Fruit fly (Drosophila melanogaster) whole organism, embryonic: ENCODE data around the gene Pcif1.

Source experiments
- Adf1 ChIP-seq: fragments of 200-800 bp; sonication (Bioruptor generic); IDR thresholded peaks from 2 replicates; pipeline ENCODE4 v1.3.6; 2022; ENCODE audit warnings: missing biosample characterization, missing genetic modification characterization
- Asciz ChIP-seq: fragments of 200-800 bp; sonication (Bioruptor generic); optimal IDR thresholded peaks from 2 replicates; lab custom pipeline; 2017; ENCODE audit warnings: missing biosample characterization, mild to moderate bottlenecking, missing genetic modification characterization, missing genetic modification reagents
- C15 ChIP-seq: fragments of 200-800 bp; sonication (Bioruptor generic); IDR thresholded peaks from 3 replicates; pipeline ENCODE4 v1.3.6; 2022; ENCODE audit warnings: missing biosample characterization, missing genetic modification characterization
- CG1024 ChIP-seq: fragments of 200-800 bp; sonication (Bioruptor generic); IDR thresholded peaks from 2 replicates; pipeline ENCODE4 v1.3.6; 2022; ENCODE audit warnings: missing biosample characterization, missing genetic modification characterization
- CG10274 ChIP-seq: fragments of 200-800 bp; sonication (Bioruptor generic); optimal IDR thresholded peaks from 3 replicates; lab custom pipeline; 2017; ENCODE audit warnings: missing biosample characterization, mild to moderate bottlenecking, missing genetic modification characterization
- CG12104 ChIP-seq: fragments of 200-800 bp; sonication (Bioruptor generic); optimal IDR thresholded peaks from 3 replicates; lab custom pipeline; 2016; ENCODE audit warnings: missing biosample characterization, missing genetic modification characterization
- CG1233 ChIP-seq: fragments of 200-800 bp; sonication (Bioruptor generic); optimal IDR thresholded peaks from 4 replicates; lab custom pipeline; 2018; ENCODE audit warnings: missing biosample characterization, mild to moderate bottlenecking, missing genetic modification characterization
- CG12769 ChIP-seq: fragments of 200-800 bp; sonication (Bioruptor generic); optimal IDR thresholded peaks from 2 replicates; lab custom pipeline; 2019; ENCODE audit warnings: missing biosample characterization, mild to moderate bottlenecking, missing genetic modification characterization, moderate library complexity
- CG14014 ChIP-seq: fragments of 200-800 bp; sonication (Bioruptor generic); IDR thresholded peaks from 2 replicates; pipeline ENCODE4 v1.3.6; 2022; ENCODE audit warnings: missing biosample characterization, missing genetic modification characterization
- CG14965 ChIP-seq: fragments of 200-800 bp; sonication (Bioruptor generic); optimal IDR thresholded peaks from 2 replicates; lab custom pipeline; 2016; ENCODE audit warnings: missing biosample characterization, missing genetic modification characterization, borderline replicate concordance
- CG1602 ChIP-seq: fragments of 200-800 bp; sonication (Bioruptor generic); optimal IDR thresholded peaks from 3 replicates; lab custom pipeline; 2016; ENCODE audit warnings: missing biosample characterization, missing genetic modification characterization
- CG16813 ChIP-seq: fragments of 200-800 bp; sonication (Bioruptor generic); IDR thresholded peaks from 3 replicates; pipeline ENCODE4 v1.3.6; 2022; ENCODE audit warnings: missing biosample characterization, missing genetic modification characterization; ENCODE audit not compliant: partially characterized antibody
- CG17186 ChIP-seq: fragments of 200-800 bp; sonication (Bioruptor generic); optimal IDR thresholded peaks from 3 replicates; lab custom pipeline; 2017; ENCODE audit warnings: missing biosample characterization, missing genetic modification reagents, missing genetic modification characterization
- CG17359 ChIP-seq: fragments of 200-800 bp; sonication (Bioruptor generic); optimal IDR thresholded peaks from 3 replicates; lab custom pipeline; 2018; ENCODE audit warnings: missing biosample characterization, mild to moderate bottlenecking, missing genetic modification characterization, moderate library complexity
- CG17912 ChIP-seq: fragments of 200-800 bp; sonication (Bioruptor generic); optimal IDR thresholded peaks from 2 replicates; lab custom pipeline; 2018; ENCODE audit warnings: missing biosample characterization, mild to moderate bottlenecking, missing genetic modification characterization
- CG18262 ChIP-seq: fragments of 200-800 bp; optimal IDR thresholded peaks from 3 replicates; lab custom pipeline; 2019; ENCODE audit warnings: missing biosample characterization, mild to moderate bottlenecking, missing genetic modification characterization, moderate library complexity
- CG18619 ChIP-seq: fragments of 200-800 bp; sonication (Bioruptor generic); optimal IDR thresholded peaks from 3 replicates; lab custom pipeline; 2017; ENCODE audit warnings: missing biosample characterization, mild to moderate bottlenecking, missing genetic modification characterization
- CG2889 ChIP-seq: fragments of 200-800 bp; sonication (Bioruptor generic); IDR thresholded peaks from 3 replicates; pipeline ENCODE4 v1.3.6; 2022; ENCODE audit warnings: missing biosample characterization, missing genetic modification characterization
- CG4360 ChIP-seq: fragments of 200-800 bp; sonication (Bioruptor generic); IDR thresholded peaks from 2 replicates; pipeline ENCODE4 v1.3.6; 2022; ENCODE audit warnings: missing biosample characterization, missing genetic modification characterization
- CG6175 ChIP-seq: fragments of 200-800 bp; sonication (Bioruptor generic); IDR thresholded peaks from 3 replicates; pipeline ENCODE4 v1.3.6; 2022; ENCODE audit warnings: missing biosample characterization, missing genetic modification characterization
- CG6791 ChIP-seq: fragments of 200-800 bp; sonication (Bioruptor generic); IDR thresholded peaks from 3 replicates; pipeline ENCODE4 v1.3.6; 2022; ENCODE audit warnings: missing biosample characterization, missing genetic modification characterization; ENCODE audit not compliant: partially characterized antibody
- CG7745 ChIP-seq: fragments of 200-800 bp; sonication (Bioruptor generic); optimal IDR thresholded peaks from 2 replicates; lab custom pipeline; 2018; ENCODE audit warnings: missing biosample characterization, mild to moderate bottlenecking, missing genetic modification characterization, moderate library complexity
- CG8290 ChIP-seq, 3 experiments: fragments of 200-800 bp; sonication (Bioruptor generic); optimal IDR thresholded peaks; 2 replicates each; lab custom pipeline; 2016 to 2019; ENCODE audit warnings: missing biosample characterization in 3 of 3, missing genetic modification characterization in 3 of 3, mild to moderate bottlenecking in 2 of 3, moderate library complexity in 1 of 3
- CG9215 ChIP-seq: fragments of 200-800 bp; sonication (Bioruptor generic); IDR thresholded peaks from 2 replicates; pipeline ENCODE4 v1.3.6; 2022; ENCODE audit warnings: missing biosample characterization, missing genetic modification characterization
- Doc3 ChIP-seq: fragments of 200-800 bp; sonication (Bioruptor generic); IDR thresholded peaks from 3 replicates; pipeline ENCODE4 v1.3.6; 2022; ENCODE audit warnings: missing biosample characterization, missing genetic modification characterization; ENCODE audit not compliant: partially characterized antibody
- Ets65A ChIP-seq: fragments of 200-800 bp; sonication (Bioruptor generic); peaks from one replicate; lab custom pipeline; 2016; ENCODE audit warnings: missing biosample characterization, missing genetic modification characterization
- Lim3 ChIP-seq: fragments of 200-800 bp; sonication (Bioruptor generic); IDR thresholded peaks from 2 replicates; pipeline ENCODE4 v1.3.6; 2022; ENCODE audit warnings: missing biosample characterization, missing genetic modification characterization
- MBD-R2 ChIP-seq: fragments of 200-800 bp; sonication (Bioruptor generic); IDR thresholded peaks from 2 replicates; pipeline ENCODE4 v1.3.6; 2022; ENCODE audit warnings: missing biosample characterization, missing genetic modification characterization
- NFAT ChIP-seq: fragments of 200-800 bp; sonication (Bioruptor generic); IDR thresholded peaks from 2 replicates; pipeline ENCODE4 v1.3.6; 2022; ENCODE audit warnings: missing biosample characterization, missing genetic modification characterization
- Nf-YB ChIP-seq: fragments of 200-800 bp; sonication (Bioruptor generic); optimal IDR thresholded peaks from 3 replicates; lab custom pipeline; 2019; ENCODE audit warnings: missing biosample characterization, mild to moderate bottlenecking, missing genetic modification characterization, moderate library complexity
- Sox100B ChIP-seq: fragments of 200-800 bp; sonication (Bioruptor generic); optimal IDR thresholded peaks from 3 replicates; lab custom pipeline; 2018; ENCODE audit warnings: missing biosample characterization, mild to moderate bottlenecking, missing genetic modification characterization
- Trl ChIP-seq, 3 experiments: fragments of >200 bp in 2 of 3; fragments of 200-800 bp in 1 of 3; sonication (Bioruptor generic) in 1 of 3; optimal IDR thresholded peaks; 2 replicates in 1 of 3; 3 replicates in 2 of 3; lab custom pipeline; 2016 to 2017; ENCODE audit warnings: missing biosample characterization in 1 of 3, missing genetic modification characterization in 1 of 3
- ap ChIP-seq: fragments of 200-800 bp; sonication (Bioruptor generic); IDR thresholded peaks from 2 replicates; pipeline ENCODE4 v1.3.6; 2022; ENCODE audit warnings: missing biosample characterization, missing genetic modification characterization
- ato ChIP-seq: fragments of 200-800 bp; sonication (Bioruptor generic); IDR thresholded peaks from 2 replicates; pipeline ENCODE4 v1.3.6; 2022; ENCODE audit warnings: missing biosample characterization, missing genetic modification characterization; ENCODE audit not compliant: partially characterized antibody
- bigmax ChIP-seq: fragments of 200-800 bp; sonication (Bioruptor generic); optimal IDR thresholded peaks from 2 replicates; lab custom pipeline; 2018; ENCODE audit warnings: missing biosample characterization, mild to moderate bottlenecking, missing genetic modification characterization
- crol ChIP-seq: fragments of 200-800 bp; sonication (Bioruptor generic); IDR thresholded peaks from 2 replicates; pipeline ENCODE4 v1.3.6; 2022; ENCODE audit warnings: missing biosample characterization, missing genetic modification characterization
- ham ChIP-seq: fragments of 200-800 bp; sonication (Bioruptor generic); IDR thresholded peaks from 2 replicates; pipeline ENCODE4 v1.3.6; 2022; ENCODE audit warnings: missing biosample characterization, missing genetic modification characterization
- hth ChIP-seq: fragments of >200 bp; optimal IDR thresholded peaks from 2 replicates; lab custom pipeline; 2017; ENCODE audit warnings: inconsistent platforms
- klu ChIP-seq: fragments of 200-800 bp; sonication (Bioruptor generic); IDR thresholded peaks from 2 replicates; pipeline ENCODE4 v1.3.6; 2022; ENCODE audit warnings: missing biosample characterization, missing genetic modification characterization
- mam ChIP-seq: fragments of 200-800 bp; sonication (Bioruptor generic); optimal IDR thresholded peaks from 3 replicates; lab custom pipeline; 2016; ENCODE audit warnings: missing biosample characterization, missing genetic modification characterization
- mirr ChIP-seq: fragments of 200-800 bp; sonication (Bioruptor generic); optimal IDR thresholded peaks from 3 replicates; lab custom pipeline; 2018; ENCODE audit warnings: missing biosample characterization, mild to moderate bottlenecking, missing genetic modification characterization
- nmo ChIP-seq: fragments of 200-800 bp; sonication (Bioruptor generic); optimal IDR thresholded peaks from 2 replicates; lab custom pipeline; 2018; ENCODE audit warnings: missing biosample characterization, mild to moderate bottlenecking, missing genetic modification characterization, moderate library complexity
- oc ChIP-seq: fragments of 200-800 bp; sonication (Bioruptor generic); optimal IDR thresholded peaks from 2 replicates; lab custom pipeline; 2018; ENCODE audit warnings: missing biosample characterization, mild to moderate bottlenecking, missing genetic modification characterization, moderate library complexity
- pum ChIP-seq: fragments of 200-800 bp; sonication (Bioruptor generic); optimal IDR thresholded peaks from 2 replicates; lab custom pipeline; 2016; ENCODE audit warnings: missing biosample characterization, missing genetic modification characterization
- pzg ChIP-seq: fragments of 200-800 bp; sonication (Bioruptor generic); optimal IDR thresholded peaks from 3 replicates; lab custom pipeline; 2018; ENCODE audit warnings: missing biosample characterization, mild to moderate bottlenecking, missing genetic modification characterization, moderate library complexity
- ro ChIP-seq: fragments of 200-800 bp; sonication (Bioruptor generic); IDR thresholded peaks from 2 replicates; pipeline ENCODE4 v1.3.6; 2022; ENCODE audit warnings: missing biosample characterization, missing genetic modification characterization
- sd ChIP-seq: fragments of 200-800 bp; sonication (Bioruptor generic); optimal IDR thresholded peaks from 3 replicates; lab custom pipeline; 2018; ENCODE audit warnings: missing biosample characterization, mild to moderate bottlenecking, missing genetic modification characterization, moderate library complexity
- usp ChIP-seq: fragments of >200 bp; optimal IDR thresholded peaks from 2 replicates; lab custom pipeline; 2017; ENCODE audit warnings: missing biosample characterization, missing genetic modification characterization

The Pcif1 gene

DNA sequence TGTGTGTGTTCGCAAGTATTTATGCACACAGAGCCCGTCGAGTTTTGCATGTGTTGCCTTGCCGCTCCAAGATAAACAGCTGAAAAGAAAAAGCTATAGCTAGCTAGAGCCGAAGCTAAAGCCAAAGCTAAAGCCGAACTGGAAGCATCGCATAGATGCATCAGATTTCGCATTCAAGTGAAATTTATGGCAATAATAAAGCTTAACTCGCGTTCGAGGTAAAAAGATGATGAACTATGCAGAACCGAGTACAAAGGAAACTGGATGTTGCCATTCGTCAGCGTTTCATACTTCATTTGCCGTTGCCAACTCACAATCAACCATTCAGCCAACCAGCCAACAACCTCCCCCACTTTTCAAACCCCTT, 51.8 kb downstream of the Pcif1 start:
- TF ChIP-seq CG6175 (GFP tag; lab: Robert Waterston, UW) (no peak), ham (GFP tag; lab: Robert Waterston, UW) (no peak), nmo (GFP tag; lab: Kevin White, UChicago) (no peak), Doc3 (GFP tag; lab: Robert Waterston, UW) (no peak), pum (GFP tag; lab: Kevin White, UChicago) (no peak), CG12104 (no peak), ap (GFP tag; lab: Robert Waterston, UW) (no peak), CG4360 (GFP tag; lab: Robert Waterston, UW) (no peak), CG14965 (GFP tag; lab: Kevin White, UChicago) (no peak), MBD-R2 (GFP tag; lab: Robert Waterston, UW) (no peak), CG16813 (GFP tag; lab: Robert Waterston, UW) (no peak), usp (no peak), ato (GFP tag; lab: Robert Waterston, UW) (no peak), Asciz (GFP tag; lab: Kevin White, UChicago) (no peak), ro (no peak)
- TF ChIP-seq, all 482 proteins: peak for 0

DNA sequence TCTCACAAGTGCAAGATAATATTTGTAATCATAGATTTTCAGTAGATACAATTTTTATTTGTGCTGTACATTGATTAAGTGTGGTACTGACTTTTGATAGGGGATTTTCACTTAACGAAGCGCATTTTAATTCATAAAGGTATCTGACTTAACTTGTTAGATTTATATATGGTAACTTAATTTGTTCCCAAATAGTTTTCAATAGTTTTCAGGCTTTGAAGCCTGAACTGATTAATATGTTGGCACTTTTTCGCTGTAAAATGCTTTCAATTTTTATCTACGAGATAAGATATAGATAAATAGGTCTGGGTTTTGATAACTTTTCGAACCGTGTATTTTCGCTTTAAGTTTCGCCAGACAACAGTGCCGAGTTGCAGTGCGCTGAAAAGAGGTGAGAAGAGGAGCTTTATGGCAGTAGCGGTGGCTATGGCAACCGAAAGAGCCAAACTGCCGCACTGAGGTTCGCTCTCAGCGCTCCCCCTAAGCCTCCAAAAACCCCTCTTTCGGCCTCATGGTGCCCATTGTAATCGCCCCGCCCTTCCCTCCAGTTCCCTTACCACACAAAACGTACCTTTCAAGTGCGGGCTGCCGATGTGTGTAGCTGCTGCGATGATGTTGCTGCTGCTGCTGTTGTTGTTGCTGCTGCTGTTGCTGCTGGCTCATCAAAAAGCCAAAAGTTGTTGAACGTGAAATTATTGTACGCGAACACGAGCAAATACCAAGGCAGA, 52.3 kb downstream of the Pcif1 start:
- TF ChIP-seq CG12769 (tag; lab: Kevin White, UChicago), result peak; percentile 64
- TF ChIP-seq bigmax, result no peak
- TF ChIP-seq CG18619 (GFP tag; lab: Kevin White, UChicago), result no peak
- peak; percentile 41 for TF ChIP-seq mirr (GFP tag; lab: Kevin White, UChicago)
- no peak for TF ChIP-seq CG17359 (tag; lab: Kevin White, UChicago)
- TF ChIP-seq Adf1 (GFP tag; lab: Robert Waterston, UW), result peak; percentile 25; the same call in 1 of the 2 replicates
- TF ChIP-seq Lim3 (GFP tag; lab: Robert Waterston, UW), result no peak
- no peak for TF ChIP-seq MBD-R2 (GFP tag; lab: Robert Waterston, UW)
- peak; percentile 24; the same call in 1 of the 2 replicates for TF ChIP-seq CG14014 (GFP tag; lab: Robert Waterston, UW)
- no peak for TF ChIP-seq C15 (GFP tag; lab: Robert Waterston, UW)
- TF ChIP-seq Sox100B (GFP tag; lab: Kevin White, UChicago), result no peak
- peak; percentile 93 for TF ChIP-seq crol (GFP tag; lab: Robert Waterston, UW)
- no peak for TF ChIP-seq hth (lab: Kevin White, UChicago)
- TF ChIP-seq CG2889 (GFP tag; lab: Robert Waterston, UW), result no peak
- TF ChIP-seq ro, result no peak
- peak; percentile 31 for TF ChIP-seq Ets65A (GFP tag; lab: Kevin White, UChicago)
- TF ChIP-seq mam (GFP tag; lab: Kevin White, UChicago), result no peak
- TF ChIP-seq CG8290 (GFP tag; optimal IDR thresholded peaks at IDR 0.05; lab: Kevin White, UChicago), result no peak
- TF ChIP-seq CG8290 (tag; optimal IDR thresholded peaks at IDR 0.05; lab: Kevin White, UChicago), result peak in 1 of 2 experiments; percentile 17
- TF ChIP-seq CG6791 (GFP tag; lab: Robert Waterston, UW), result no peak
- TF ChIP-seq CG17912 (GFP tag; lab: Kevin White, UChicago), result no peak
- no peak for TF ChIP-seq CG1024
- TF ChIP-seq NFAT, result no peak
- TF ChIP-seq CG18262 (tag; lab: Kevin White, UChicago), result no peak
- TF ChIP-seq klu (GFP tag; lab: Robert Waterston, UW), result no peak
- TF ChIP-seq Nf-YB (GFP tag; lab: Kevin White, UChicago), result no peak
- peak; percentile 13 to 16 for TF ChIP-seq Trl (optimal IDR thresholded peaks at IDR 0.05; lab: Kevin White, UChicago)
- TF ChIP-seq Trl (GFP tag; optimal IDR thresholded peaks at IDR 0.05; lab: Kevin White, UChicago), result no peak
- TF ChIP-seq Asciz (GFP tag; lab: Kevin White, UChicago), result no peak
- TF ChIP-seq CG1233 (GFP tag; lab: Kevin White, UChicago), result no peak
- no peak for TF ChIP-seq CG7745 (tag; lab: Kevin White, UChicago)
- TF ChIP-seq CG17186, result no peak
- no peak for TF ChIP-seq CG16813 (GFP tag; lab: Robert Waterston, UW)
- TF ChIP-seq sd (tag; lab: Kevin White, UChicago), result peak; percentile 9
- peak; percentile 2 for TF ChIP-seq oc
- TF ChIP-seq CG1602 (GFP tag; lab: Kevin White, UChicago), result no peak
- TF ChIP-seq CG9215 (GFP tag; lab: Robert Waterston, UW), result 0 out of 2 replicates have a peak, but pooled peaks have one; percentile 16
- TF ChIP-seq pzg (GFP tag; lab: Kevin White, UChicago), result no peak
- TF ChIP-seq CG10274 (GFP tag; lab: Kevin White, UChicago), result no peak
